Worm (Caenorhabditis elegans): ENCODE measurements around the gene Y43F8B.20.

DNA sequence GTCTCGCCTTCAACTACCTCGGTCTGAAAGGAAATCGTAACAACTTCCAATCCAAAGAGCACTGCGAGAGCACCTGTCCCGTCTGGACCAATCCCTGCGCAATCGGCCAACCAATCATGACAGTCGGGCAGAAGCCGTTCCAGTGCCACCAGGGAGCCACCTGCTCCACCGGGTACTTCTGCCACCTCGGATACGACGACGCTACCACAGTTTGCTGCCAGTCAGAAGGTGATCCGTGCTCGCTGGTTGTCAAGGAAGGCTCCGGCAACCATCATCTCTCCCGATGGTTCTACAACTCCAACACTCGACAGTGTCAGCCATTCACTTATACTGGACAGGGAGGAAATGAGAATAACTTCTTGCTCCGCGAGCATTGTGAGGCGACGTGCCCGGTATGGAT is 40.5 kb downstream of the Y43F8B.20 start:
- TF ChIP-seq him-1 (tag; optimal IDR thresholded peaks at IDR 0.05) (no peak), W03F9.2 (tag; optimal IDR thresholded peaks at IDR 0.05) (no peak), dao-5 (tag; optimal IDR thresholded peaks at IDR 0.05) (no peak)
